Worm (Caenorhabditis elegans) whole organism, L4/young adult: Measurements from ENCODE around the gene ptp-3.

Experiments used
- W03F9.2 ChIP-seq: fragments of 150-350 bp; optimal IDR thresholded peaks from 2 replicates; lab custom pipeline; 2014; ENCODE audit warnings: missing biosample characterization, missing genetic modification characterization
- him-1 ChIP-seq: sonication (generic microtip); optimal IDR thresholded peaks from 2 replicates; lab custom pipeline; 2016; ENCODE audit warnings: missing genotype, missing genetic modification reagents, missing genetic modification characterization, missing compliant biosample characterization

ce11 chrII:10934786-10935185, 40.6 kb upstream of the ptp-3 start, which contains the start of gene R03D7.2:
- TF ChIP-seq him-1 (tag; lab: Kevin White, UChicago) (no peak), W03F9.2 (tag; lab: Kevin White, UChicago) (no peak)
